Worm (Caenorhabditis elegans): ENCODE data around the gene scl-24.

The scl-24 gene

ce11 chrV:17533200-17533599 lies 47.1 kb downstream of the scl-24 start:
- no peak for TF ChIP-seq nhr-10 (tag; optimal IDR thresholded peaks at IDR 0.05)
- TF ChIP-seq sma-3 (GFP tag; optimal IDR thresholded peaks at IDR 0.05), result no peak
- TF ChIP-seq sem-4 (tag; optimal IDR thresholded peaks at IDR 0.05), result no peak
